Worm (Caenorhabditis elegans): Measurements from ENCODE around the gene iff-2.

ce11 chrII:8606549-8606948 lies 45.4 kb upstream of the iff-2 start, which contains the start of gene F28C6.8:
- no peak for TF ChIP-seq egl-44 (GFP tag; IDR thresholded peaks at IDR 0.05)
- no peak for TF ChIP-seq lin-35 (GFP tag; optimal IDR thresholded peaks at IDR 0.05)
- no peak for TF ChIP-seq C06A6.2 (GFP tag; conservative IDR thresholded peaks at IDR 0.05)
- no peak for TF ChIP-seq C17E4.6 (GFP tag; IDR thresholded peaks at IDR 0.05)
- TF ChIP-seq hmg-20 (GFP tag; IDR thresholded peaks at IDR 0.05), result no peak
- TF ChIP-seq ceh-58 (GFP tag; IDR thresholded peaks at IDR 0.05), result no peak
- TF ChIP-seq ZK185.1 (tag; optimal IDR thresholded peaks at IDR 0.05; ENCODE audit: poor library complexity, severe bottlenecking), result no peak
- TF ChIP-seq ama-1 (optimal IDR thresholded peaks at IDR 0.05), result no peak
- TF ChIP-seq ama-1 (GFP tag; optimal IDR thresholded peaks at IDR 0.05), result no peak
- no peak for TF ChIP-seq egl-18 (GFP tag; IDR thresholded peaks at IDR 0.05)
- TF ChIP-seq unc-62 (GFP tag; optimal IDR thresholded peaks at IDR 0.05), result no peak
- no peak for TF ChIP-seq D2030.7 (GFP tag; IDR thresholded peaks at IDR 0.05)
